Fruit fly (Drosophila melanogaster): ENCODE results near the gene Ugt303A1.
A peak's percentile ranks its signal among the peaks of the same experiment; 100 is the strongest.

Gene Ugt303A1

DNA sequence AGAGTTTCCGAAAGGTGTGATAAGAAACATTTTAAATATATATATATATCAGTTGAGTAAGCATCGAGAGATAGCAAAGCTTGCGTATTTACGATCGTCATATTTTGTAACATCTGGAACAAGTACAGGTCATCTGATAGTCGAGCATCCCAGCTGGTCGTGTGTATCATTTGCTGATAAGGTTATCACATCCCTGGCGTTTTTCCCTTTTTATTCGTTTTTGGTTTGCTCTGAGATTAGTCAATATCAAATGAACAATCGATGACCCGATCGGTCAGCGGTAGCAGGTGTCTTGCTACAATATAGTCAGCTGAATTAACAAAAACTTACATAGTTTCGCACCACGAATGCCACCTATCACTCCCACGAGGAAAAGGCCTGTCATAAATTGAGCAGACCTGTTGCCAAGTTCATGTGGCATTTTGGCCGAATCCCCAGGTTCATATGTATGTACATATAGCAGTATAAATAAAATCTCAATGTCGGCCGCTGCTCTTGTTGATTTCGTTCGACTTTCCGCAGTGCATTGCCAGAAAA lies 25.6 kb downstream of the Ugt303A1 start (continued):
- TF ChIP-seq Hr3 (GFP tag; optimal IDR thresholded peaks at IDR 0.05) = peak; percentile 41
- TF ChIP-seq odd (GFP tag; optimal IDR thresholded peaks at IDR 0.05) = peak; percentile 43
- TF ChIP-seq CG5180 (GFP tag; optimal IDR thresholded peaks at IDR 0.05) = no peak
- no peak for TF ChIP-seq CG15479 (GFP tag; optimal IDR thresholded peaks at IDR 0.05)
- peak; percentile 66 for TF ChIP-seq PHDP (tag; optimal IDR thresholded peaks at IDR 0.05)
- TF ChIP-seq Hr51 (GFP tag; optimal IDR thresholded peaks at IDR 0.05) = peak in 1 of 2 experiments; percentile 77
- peak; percentile 75; the same call in 1 of the 2 replicates for TF ChIP-seq Atf6 (GFP tag; IDR thresholded peaks at IDR 0.05)
- peak; percentile 37 for TF ChIP-seq CG18476 (GFP tag; optimal IDR thresholded peaks at IDR 0.05)
- no peak for TF ChIP-seq MESR4 (GFP tag; optimal IDR thresholded peaks at IDR 0.05)
- peak; percentile 55 for TF ChIP-seq CG17568 (GFP tag; optimal IDR thresholded peaks at IDR 0.05)
- no peak for TF ChIP-seq Dref (GFP tag; IDR thresholded peaks at IDR 0.05)
- TF ChIP-seq lmd (GFP tag; IDR thresholded peaks at IDR 0.05) = peak; percentile 49; the same call in 1 of the 2 replicates
- peak; percentile 15 for TF ChIP-seq CG10267 (tag; optimal IDR thresholded peaks at IDR 0.05)
- TF ChIP-seq stc (GFP tag; IDR thresholded peaks at IDR 0.05) = 0 out of 2 replicates have a peak, but pooled peaks have one; percentile 23
- no peak for TF ChIP-seq sim (GFP tag; IDR thresholded peaks at IDR 0.05)
- TF ChIP-seq CG2712 (tag; optimal IDR thresholded peaks at IDR 0.05) = peak; percentile 51
- peak; percentile 18 for TF ChIP-seq CG10979 (tag; optimal IDR thresholded peaks at IDR 0.05)
- TF ChIP-seq slou (GFP tag; optimal IDR thresholded peaks at IDR 0.05) = peak; percentile 5
- TF ChIP-seq fd3F (GFP tag; optimal IDR thresholded peaks at IDR 0.05) = peak; percentile 15
- 0 out of 2 replicates have a peak, but pooled peaks have one; percentile 63 for TF ChIP-seq ranshi (GFP tag; IDR thresholded peaks at IDR 0.05)
- peak; percentile 76 for TF ChIP-seq corto (GFP tag; optimal IDR thresholded peaks at IDR 0.05)
- TF ChIP-seq CG11695 (GFP tag; IDR thresholded peaks at IDR 0.05) = peak; percentile 52; the same call in 1 of the 3 replicates
- peak; percentile 57 for TF ChIP-seq CG11247 (GFP tag; IDR thresholded peaks at IDR 0.05)
- TF ChIP-seq CG8924 (tag; optimal IDR thresholded peaks at IDR 0.05) = peak; percentile 58
- no peak for TF ChIP-seq mld (GFP tag; IDR thresholded peaks at IDR 0.05; ENCODE audit: partially characterized antibody)
- TF ChIP-seq lola (GFP tag; optimal IDR thresholded peaks at IDR 0.05) = no peak
- peak; percentile 28 for TF ChIP-seq zfh2 (GFP tag; optimal IDR thresholded peaks at IDR 0.05)
- TF ChIP-seq CG2116 (GFP tag; optimal IDR thresholded peaks at IDR 0.05) = peak; percentile 14
- no peak for TF ChIP-seq CG11560 (tag; IDR thresholded peaks at IDR 0.05)
- peak; percentile 70 for TF ChIP-seq Hmr (GFP tag; optimal IDR thresholded peaks at IDR 0.05)
- TF ChIP-seq CG7556 (GFP tag; optimal IDR thresholded peaks at IDR 0.05) = peak; percentile 51
- TF ChIP-seq pzg (GFP tag; optimal IDR thresholded peaks at IDR 0.05) = no peak
- TF ChIP-seq slbo (GFP tag; IDR thresholded peaks at IDR 0.05) = peak; percentile 76
- TF ChIP-seq HLH54F (GFP tag; optimal IDR thresholded peaks at IDR 0.05) = no peak
- no peak for TF ChIP-seq fru (optimal IDR thresholded peaks at IDR 0.05)
- peak; percentile 53 for TF ChIP-seq CG13424 (tag; optimal IDR thresholded peaks at IDR 0.05)
- TF ChIP-seq CG1233 (GFP tag; optimal IDR thresholded peaks at IDR 0.05) = peak; percentile 58
- peak; percentile 60 for TF ChIP-seq CG9727 (GFP tag; optimal IDR thresholded peaks at IDR 0.05)
- peak; percentile 40 for TF ChIP-seq CG3847 (GFP tag; IDR thresholded peaks at IDR 0.05)
- TF ChIP-seq nmo (GFP tag; optimal IDR thresholded peaks at IDR 0.05) = peak; percentile 61
- peak; percentile 81 for TF ChIP-seq lab (GFP tag; optimal IDR thresholded peaks at IDR 0.05)
- TF ChIP-seq CG4404 (GFP tag; IDR thresholded peaks at IDR 0.05) = no peak
- TF ChIP-seq CG15011 (GFP tag; optimal IDR thresholded peaks at IDR 0.05) = peak; percentile 7
- TF ChIP-seq bcd (GFP tag; optimal IDR thresholded peaks at IDR 0.05) = peak; percentile 58
- peak; percentile 68 for TF ChIP-seq CG32532 (GFP tag; IDR thresholded peaks at IDR 0.05)
- peak; percentile 61; the same call in 1 of the 4 replicates for TF ChIP-seq chinmo (GFP tag; IDR thresholded peaks at IDR 0.05; ENCODE audit: partially characterized antibody)
- peak; percentile 53 for TF ChIP-seq kay (GFP tag; optimal IDR thresholded peaks at IDR 0.05)
- peak; percentile 62 for TF ChIP-seq HHEX (GFP tag; optimal IDR thresholded peaks at IDR 0.05)
- no peak for TF ChIP-seq Stat92E (GFP tag; optimal IDR thresholded peaks at IDR 0.05)
